Worm (Caenorhabditis elegans) whole organism, young adult: ENCODE measurements around the gene Y53C12B.1.

Experiments
- F57A8.1 ChIP-seq: fragments of 200-800 bp; sonication (Bioruptor generic); optimal IDR thresholded peaks from 2 replicates; lab custom pipeline; 2018; ENCODE audit warnings: mild to moderate bottlenecking, missing genetic modification characterization, moderate library complexity, missing compliant biosample characterization
- bed-1 ChIP-seq: fragments of 200-800 bp; sonication (Bioruptor generic); IDR thresholded peaks from 2 replicates; pipeline ENCODE4 v1.3.6; 2022; ENCODE audit warnings: missing genetic modification reagents, missing genetic modification characterization, missing compliant biosample characterization
- let-607 ChIP-seq, 2 experiments: fragments of 200-800 bp in 1 of 2; sonication (Bioruptor generic) in 1 of 2; sonication (generic microtip) in 1 of 2; optimal IDR thresholded peaks; 2 replicates each; lab custom pipeline; 2016 to 2018; ENCODE audit warnings: mild to moderate bottlenecking in 2 of 2, missing compliant biosample characterization in 2 of 2, missing genetic modification characterization in 2 of 2, moderate library complexity in 2 of 2, missing genotype in 1 of 2
- lin-35 ChIP-seq, 3 experiments: fragments of 150-350 bp in 2 of 3; sonication (generic microtip) in 1 of 3; optimal IDR thresholded peaks; 2 replicates each; lab custom pipeline; 2014 to 2018; ENCODE audit warnings: missing biosample characterization in 3 of 3, missing genetic modification characterization in 3 of 3, missing genetic modification reagents in 3 of 3
- nhr-27 ChIP-seq: fragments of 200-800 bp; sonication (Bioruptor generic); optimal IDR thresholded peaks from 2 replicates; lab custom pipeline; 2018; ENCODE audit warnings: mild to moderate bottlenecking, missing genetic modification characterization, moderate library complexity, missing compliant biosample characterization
- snpc-4 ChIP-seq, 5 experiments: fragments of 150-350 bp in 1 of 5; sonication (generic microtip) in 4 of 5; optimal IDR thresholded peaks; 2 replicates each; lab custom pipeline; 2014 to 2018; ENCODE audit warnings: missing genetic modification characterization in 5 of 5, missing biosample characterization in 3 of 5, antibody characterized with exemption in 2 of 5, mild to moderate bottlenecking in 2 of 5, missing compliant biosample characterization in 2 of 5, missing genotype in 2 of 5, moderate library complexity in 2 of 5, missing genetic modification reagents in 1 of 5
- sptf-2 ChIP-seq: fragments of 200-800 bp; sonication (Bioruptor generic); optimal IDR thresholded peaks from 2 replicates; lab custom pipeline; 2018; ENCODE audit warnings: mild to moderate bottlenecking, missing genetic modification characterization, missing compliant biosample characterization
- unc-62 ChIP-seq: fragments of 150-350 bp; optimal IDR thresholded peaks from 2 replicates; lab custom pipeline; 2014; ENCODE audit warnings: missing biosample characterization, missing genetic modification reagents, missing genetic modification characterization
- ztf-3 ChIP-seq: fragments of 200-800 bp; sonication (Bioruptor generic); optimal IDR thresholded peaks from 2 replicates; lab custom pipeline; 2018; ENCODE audit warnings: mild to moderate bottlenecking, missing genetic modification characterization, missing compliant biosample characterization

DNA sequence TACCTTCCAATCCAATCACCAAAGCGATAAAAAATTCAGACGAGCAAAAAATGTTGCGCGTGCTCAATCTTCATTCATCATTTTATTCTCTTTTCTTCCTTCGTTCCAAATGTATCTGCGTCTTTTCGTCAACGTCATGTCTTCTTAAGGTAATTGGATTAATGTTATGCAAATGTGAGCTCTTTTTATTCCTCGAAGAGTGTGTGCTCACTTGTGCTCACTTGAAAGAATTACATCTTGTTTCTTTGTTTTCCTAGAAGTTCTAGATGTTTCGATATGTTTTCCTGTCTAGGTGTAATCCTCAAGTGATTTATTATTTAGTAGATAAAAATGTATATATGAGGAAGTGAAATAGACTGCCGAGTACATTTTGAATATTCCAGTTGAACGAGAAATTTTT lies 9.5 kb upstream of the Y53C12B.1 start:
- no peak for TF ChIP-seq ztf-3
- TF ChIP-seq nhr-27 (tag; lab: Kevin White, UChicago): no peak
- TF ChIP-seq snpc-4 (GFP tag; optimal IDR thresholded peaks at IDR 0.05; lab: Kevin White, UChicago): no peak
- TF ChIP-seq snpc-4 (tag; optimal IDR thresholded peaks at IDR 0.05; lab: Kevin White, UChicago): no peak
- no peak for TF ChIP-seq unc-62 (GFP tag; lab: Kevin White, UChicago)
- no peak for TF ChIP-seq let-607 (tag; optimal IDR thresholded peaks at IDR 0.05; lab: Kevin White, UChicago)
- no peak for TF ChIP-seq sptf-2 (GFP tag; lab: Kevin White, UChicago)
- TF ChIP-seq lin-35 (GFP tag; optimal IDR thresholded peaks at IDR 0.05; lab: Kevin White, UChicago): no peak
- no peak for TF ChIP-seq F57A8.1 (GFP tag; lab: Kevin White, UChicago)
- TF ChIP-seq bed-1 (GFP tag; lab: Robert Waterston, UW): no peak
